Fruit fly (Drosophila melanogaster) whole organism, embryonic: ENCODE results near the gene CG12951.

ENCODE experiments used
- Aef1 ChIP-seq: fragments of 200-800 bp; sonication (Bioruptor generic); IDR thresholded peaks from 3 replicates; pipeline ENCODE4 v1.3.6; 2022; ENCODE audit warnings: missing biosample characterization, missing genetic modification characterization
- CG11695 ChIP-seq: fragments of 200-800 bp; sonication (Bioruptor generic); IDR thresholded peaks from 3 replicates; pipeline ENCODE4 v1.3.6; 2022; ENCODE audit warnings: missing biosample characterization, missing genetic modification characterization
- CG13424 ChIP-seq: fragments of 200-800 bp; sonication (Bioruptor generic); optimal IDR thresholded peaks from 2 replicates; lab custom pipeline; 2019; ENCODE audit warnings: missing biosample characterization, mild to moderate bottlenecking, missing genetic modification characterization, moderate library complexity
- CG17568 ChIP-seq: fragments of 200-800 bp; sonication (Bioruptor generic); optimal IDR thresholded peaks from 2 replicates; lab custom pipeline; 2018; ENCODE audit warnings: missing biosample characterization, mild to moderate bottlenecking, missing genetic modification characterization, moderate library complexity
- CG17912 ChIP-seq: fragments of 200-800 bp; sonication (Bioruptor generic); optimal IDR thresholded peaks from 2 replicates; lab custom pipeline; 2018; ENCODE audit warnings: missing biosample characterization, mild to moderate bottlenecking, missing genetic modification characterization
- CG18764 ChIP-seq: fragments of 200-800 bp; sonication (Bioruptor generic); optimal IDR thresholded peaks from 3 replicates; lab custom pipeline; 2016; ENCODE audit warnings: missing biosample characterization, missing genetic modification characterization
- CG2199 ChIP-seq: fragments of 200-800 bp; sonication (Bioruptor generic); IDR thresholded peaks from 3 replicates; pipeline ENCODE4 v1.3.6; 2022; ENCODE audit warnings: missing biosample characterization, missing genetic modification characterization
- CG2202 ChIP-seq: fragments of 200-800 bp; sonication (Bioruptor generic); optimal IDR thresholded peaks from 2 replicates; lab custom pipeline; 2018; ENCODE audit warnings: missing biosample characterization, mild to moderate bottlenecking, missing genetic modification characterization
- CG32772 ChIP-seq: fragments of 200-800 bp; sonication (Bioruptor generic); IDR thresholded peaks from 2 replicates; pipeline ENCODE4 v1.3.6; 2022; ENCODE audit warnings: missing biosample characterization, missing genetic modification characterization
- CG34422 ChIP-seq: fragments of 200-800 bp; sonication (Bioruptor generic); IDR thresholded peaks from 3 replicates; pipeline ENCODE4 v1.3.6; 2022; ENCODE audit warnings: missing biosample characterization, missing genetic modification characterization
- CG43689 ChIP-seq: fragments of 200-800 bp; sonication (Bioruptor generic); IDR thresholded peaks from 2 replicates; pipeline ENCODE4 v1.3.6; 2022; ENCODE audit warnings: missing biosample characterization, missing genetic modification characterization
- CG6254 ChIP-seq: fragments of 200-800 bp; sonication (Bioruptor generic); optimal IDR thresholded peaks from 3 replicates; lab custom pipeline; 2017; ENCODE audit warnings: mild to moderate bottlenecking, missing biosample characterization, missing genetic modification reagents, missing genetic modification characterization
- CG6683 ChIP-seq: fragments of 200-800 bp; sonication (Bioruptor generic); optimal IDR thresholded peaks from 2 replicates; lab custom pipeline; 2017; ENCODE audit warnings: missing biosample characterization, mild to moderate bottlenecking, missing genetic modification characterization, missing genetic modification reagents
- CG7745 ChIP-seq: fragments of 200-800 bp; sonication (Bioruptor generic); optimal IDR thresholded peaks from 2 replicates; lab custom pipeline; 2018; ENCODE audit warnings: missing biosample characterization, mild to moderate bottlenecking, missing genetic modification characterization, moderate library complexity
- CG9932 ChIP-seq: fragments of 200-800 bp; sonication (Bioruptor generic); IDR thresholded peaks from 2 replicates; pipeline ENCODE4 v1.3.6; 2022; ENCODE audit warnings: missing biosample characterization, missing genetic modification characterization
- Dad ChIP-seq: fragments of 200-800 bp; sonication (Bioruptor generic); optimal IDR thresholded peaks from 3 replicates; lab custom pipeline; 2016; ENCODE audit warnings: missing biosample characterization, missing genetic modification characterization
- Dref ChIP-seq: fragments of 200-800 bp; sonication (Bioruptor generic); IDR thresholded peaks from 2 replicates; pipeline ENCODE4 v1.3.6; 2022; ENCODE audit warnings: missing biosample characterization, missing genetic modification characterization
- Hey ChIP-seq: fragments of 200-800 bp; sonication (Bioruptor generic); optimal IDR thresholded peaks from 3 replicates; lab custom pipeline; 2018; ENCODE audit warnings: missing biosample characterization, mild to moderate bottlenecking, missing genetic modification characterization
- Hmr ChIP-seq: fragments of 200-800 bp; sonication (Bioruptor generic); optimal IDR thresholded peaks from 3 replicates; lab custom pipeline; 2017; ENCODE audit warnings: mild to moderate bottlenecking, missing biosample characterization, missing genetic modification reagents, missing genetic modification characterization
- Hr51 ChIP-seq, 2 experiments: fragments of 200-800 bp; sonication (Bioruptor generic); optimal IDR thresholded peaks; 2 replicates in 1 of 2; 3 replicates in 1 of 2; lab custom pipeline; 2016 to 2018; ENCODE audit warnings: missing biosample characterization in 2 of 2, missing genetic modification characterization in 2 of 2, mild to moderate bottlenecking in 1 of 2, moderate library complexity in 1 of 2
- Hr78 ChIP-seq, 2 experiments: fragments of 200-800 bp in 1 of 2; fragments of >200 bp in 1 of 2; sonication (Bioruptor generic) in 1 of 2; optimal IDR thresholded peaks; 2 replicates each; lab custom pipeline; 2017 to 2019; ENCODE audit warnings: missing biosample characterization in 2 of 2, missing genetic modification characterization in 2 of 2, mild to moderate bottlenecking in 1 of 2, moderate library complexity in 1 of 2
- Med ChIP-seq: fragments of 200-800 bp; sonication (Bioruptor generic); peaks from one replicate; lab custom pipeline; 2016; ENCODE audit warnings: missing biosample characterization, missing genetic modification characterization, mild to moderate bottlenecking, inconsistent platforms, moderate library complexity
- Pdp1 ChIP-seq, 2 experiments: fragments of 200-800 bp; sonication (Bioruptor generic); optimal IDR thresholded peaks; 3 replicates each; lab custom pipeline; 2016; ENCODE audit warnings: missing biosample characterization in 2 of 2, missing genetic modification characterization in 2 of 2, mild to moderate bottlenecking in 1 of 2, moderate library complexity in 1 of 2
- Ptx1 ChIP-seq: fragments of 200-800 bp; sonication (Bioruptor generic); IDR thresholded peaks from 2 replicates; pipeline ENCODE4 v1.3.6; 2022; ENCODE audit warnings: missing biosample characterization, missing genetic modification characterization
- Sin3A ChIP-seq: fragments of >200 bp; optimal IDR thresholded peaks from 2 replicates; lab custom pipeline; 2018
- Sry-δ ChIP-seq: fragments of 200-800 bp; sonication (Bioruptor generic); optimal IDR thresholded peaks from 2 replicates; lab custom pipeline; 2016; ENCODE audit warnings: missing biosample characterization, missing genetic modification characterization
- Tbp ChIP-seq: fragments of >200 bp; optimal IDR thresholded peaks from 2 replicates; lab custom pipeline; 2018; ENCODE audit warnings: missing biosample characterization, missing genetic modification characterization
- Trl ChIP-seq, 3 experiments: fragments of >200 bp in 2 of 3; fragments of 200-800 bp in 1 of 3; sonication (Bioruptor generic) in 1 of 3; optimal IDR thresholded peaks; 2 replicates in 1 of 3; 3 replicates in 2 of 3; lab custom pipeline; 2016 to 2017; ENCODE audit warnings: missing biosample characterization in 1 of 3, missing genetic modification characterization in 1 of 3
- YL-1 ChIP-seq: fragments of 200-800 bp; sonication (Bioruptor generic); optimal IDR thresholded peaks from 3 replicates; lab custom pipeline; 2017; ENCODE audit warnings: missing biosample characterization, mild to moderate bottlenecking, missing genetic modification characterization
- ara ChIP-seq: fragments of 200-800 bp; sonication (Bioruptor generic); IDR thresholded peaks from 2 replicates; pipeline ENCODE4 v1.3.6; 2022; ENCODE audit warnings: missing biosample characterization, missing genetic modification characterization
- br ChIP-seq: fragments of >200 bp; optimal IDR thresholded peaks from 2 replicates; lab custom pipeline; 2017
- cg ChIP-seq: fragments of 200-800 bp; sonication (Bioruptor generic); optimal IDR thresholded peaks from 3 replicates; lab custom pipeline; 2019; ENCODE audit warnings: missing biosample characterization, mild to moderate bottlenecking, missing genetic modification characterization, moderate library complexity
- fd96Cb ChIP-seq: fragments of 200-800 bp; sonication (Bioruptor generic); optimal IDR thresholded peaks from 2 replicates; lab custom pipeline; 2018; ENCODE audit warnings: missing biosample characterization, mild to moderate bottlenecking, missing genetic modification characterization, moderate library complexity
- ind ChIP-seq: fragments of 200-800 bp; sonication (Bioruptor generic); optimal IDR thresholded peaks from 3 replicates; lab custom pipeline; 2016; ENCODE audit warnings: missing biosample characterization, missing genetic modification characterization
- lbe ChIP-seq: fragments of 200-800 bp; sonication (Bioruptor generic); optimal IDR thresholded peaks from 2 replicates; lab custom pipeline; 2016; ENCODE audit warnings: missing biosample characterization, mild to moderate bottlenecking, missing genetic modification characterization
- lilli ChIP-seq: fragments of 200-800 bp; sonication (Bioruptor generic); optimal IDR thresholded peaks from 3 replicates; lab custom pipeline; 2016; ENCODE audit warnings: missing biosample characterization, missing genetic modification characterization
- otp ChIP-seq: fragments of 200-800 bp; sonication (Bioruptor generic); IDR thresholded peaks from 3 replicates; pipeline ENCODE4, ENCODE4 v1.3.6; 2022; ENCODE audit warnings: missing biosample characterization, missing genetic modification characterization
- salm ChIP-seq: fragments of 200-800 bp; sonication (Bioruptor generic); optimal IDR thresholded peaks from 2 replicates; lab custom pipeline; 2018; ENCODE audit warnings: missing biosample characterization, mild to moderate bottlenecking, missing genetic modification characterization
- sd ChIP-seq: fragments of 200-800 bp; sonication (Bioruptor generic); optimal IDR thresholded peaks from 3 replicates; lab custom pipeline; 2018; ENCODE audit warnings: missing biosample characterization, mild to moderate bottlenecking, missing genetic modification characterization, moderate library complexity
- sens ChIP-seq: fragments of 200-800 bp; sonication (Bioruptor generic); peaks from one replicate; lab custom pipeline; 2016; ENCODE audit warnings: missing biosample characterization, missing genetic modification characterization
- sens-2 ChIP-seq: fragments of 200-800 bp; sonication (Bioruptor generic); IDR thresholded peaks from 2 replicates; pipeline ENCODE4 v1.3.6; 2022; ENCODE audit warnings: missing biosample characterization, missing genetic modification characterization
- sna ChIP-seq: fragments of 200-800 bp; sonication (Bioruptor generic); IDR thresholded peaks from 2 replicates; pipeline ENCODE4 v1.3.6; 2022; ENCODE audit warnings: missing biosample characterization, missing genetic modification characterization; ENCODE audit not compliant: partially characterized antibody
- sob ChIP-seq: fragments of 200-800 bp; sonication (Bioruptor generic); IDR thresholded peaks from 2 replicates; pipeline ENCODE4 v1.3.6; 2022; ENCODE audit warnings: missing biosample characterization, missing genetic modification characterization
- sr ChIP-seq: fragments of 200-800 bp; sonication (Bioruptor generic); IDR thresholded peaks from 3 replicates; pipeline ENCODE4 v1.3.6; 2022; ENCODE audit warnings: missing biosample characterization, missing genetic modification characterization
- ttk ChIP-seq: fragments of 200-800 bp; sonication (Bioruptor generic); IDR thresholded peaks from 2 replicates; pipeline ENCODE4 v2.1.2; 2022; ENCODE audit warnings: missing biosample characterization, missing genetic modification characterization
- zen ChIP-seq: fragments of 200-800 bp; sonication (Bioruptor generic); optimal IDR thresholded peaks from 3 replicates; lab custom pipeline; 2018; ENCODE audit warnings: missing biosample characterization, mild to moderate bottlenecking, missing genetic modification characterization, moderate library complexity

The CG12951 gene

DNA sequence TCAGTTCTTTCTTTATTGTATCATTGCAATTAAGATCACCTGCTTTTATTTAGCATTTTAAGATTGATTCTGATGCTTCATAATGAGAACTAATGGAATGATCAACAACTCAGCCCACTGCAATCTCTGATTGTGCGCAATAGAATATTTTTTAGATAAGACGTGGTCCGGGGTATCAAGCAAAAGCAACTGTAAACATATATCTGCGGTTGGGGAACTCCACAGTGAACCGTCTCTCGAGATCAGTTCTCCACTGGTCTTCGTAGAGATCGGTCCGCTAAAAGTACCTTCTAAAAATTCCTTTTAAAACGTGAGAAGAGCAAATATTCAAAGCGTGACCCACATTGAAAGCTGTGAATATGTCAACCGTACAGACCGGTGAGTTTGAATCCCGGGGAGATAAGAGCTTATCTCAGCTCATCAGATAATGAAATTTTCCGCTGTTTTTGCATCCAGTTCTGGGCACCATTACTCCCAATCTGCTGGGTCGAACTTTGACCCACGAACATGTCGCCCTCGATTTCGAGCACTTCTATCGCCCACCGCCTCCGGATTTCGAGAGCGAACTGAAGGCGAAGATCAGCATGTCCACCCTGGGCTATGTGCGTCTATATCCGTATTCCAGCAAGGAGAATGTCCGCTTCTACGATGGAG, 33.1 kb upstream of the CG12951 start, which contains the start of gene CG18473:
TSS of gene CG18473 (plus strand) at position 240 of the 654 bp plus-strand sequence.
- TF ChIP-seq Ptx1 (GFP tag; lab: Robert Waterston, UW): no peak
- TF ChIP-seq CG9932 (GFP tag; lab: Robert Waterston, UW): no peak
- TF ChIP-seq Pdp1 (GFP tag; optimal IDR thresholded peaks at IDR 0.05; lab: Kevin White, UChicago): no peak
- peak; percentile 43; the same call in 1 of the 2 replicates for TF ChIP-seq sob (GFP tag; lab: Robert Waterston, UW)
- no peak for TF ChIP-seq sens-2 (GFP tag; lab: Robert Waterston, UW)
- TF ChIP-seq Hmr (GFP tag; lab: Kevin White, UChicago): no peak
- no peak for TF ChIP-seq CG2202 (tag; lab: Kevin White, UChicago)
- peak; percentile 10 for TF ChIP-seq Med (GFP tag; lab: Kevin White, UChicago)
- no peak for TF ChIP-seq CG18764 (GFP tag; lab: Kevin White, UChicago)
- TF ChIP-seq Hr78 (GFP tag; optimal IDR thresholded peaks at IDR 0.05; lab: Kevin White, UChicago): peak in 1 of 2 experiments; percentile 58
- TF ChIP-seq ind: no peak
- TF ChIP-seq ara: no peak
- no peak for TF ChIP-seq CG17568 (GFP tag; lab: Kevin White, UChicago)
- no peak for TF ChIP-seq Dref (GFP tag; lab: Robert Waterston, UW)
- TF ChIP-seq sna (GFP tag; lab: Robert Waterston, UW): no peak
- no peak for TF ChIP-seq Sry-δ
- no peak for TF ChIP-seq ttk (GFP tag; lab: Robert Waterston, UW)
- no peak for TF ChIP-seq sd (tag; lab: Kevin White, UChicago)

DNA sequence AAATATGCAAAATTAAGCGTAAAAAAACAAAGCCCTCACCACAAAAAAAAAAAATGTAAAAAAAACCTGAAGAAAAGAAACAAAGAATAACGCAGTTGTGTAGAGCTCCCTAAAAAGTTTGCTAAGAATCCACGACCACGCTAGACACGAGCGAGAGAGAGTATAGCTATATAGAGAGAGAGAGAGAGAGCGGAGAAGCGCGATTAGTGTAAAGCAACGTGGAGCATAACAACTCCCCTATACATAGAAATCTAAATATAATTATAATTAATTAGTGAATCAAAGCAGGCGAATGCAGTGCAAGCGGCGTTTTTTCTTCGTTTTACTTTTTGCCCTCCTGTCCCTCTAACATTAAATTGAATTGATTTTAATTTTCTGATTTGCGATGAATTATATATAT, 29.3 kb upstream of the CG12951 start:
- TF ChIP-seq CG11695 (GFP tag; lab: Robert Waterston, UW) (no peak), CG7745 (tag; lab: Kevin White, UChicago) (peak; percentile 70), Trl (optimal IDR thresholded peaks at IDR 0.05; lab: Kevin White, UChicago) (peak; percentile 40 to 78), Trl (GFP tag; optimal IDR thresholded peaks at IDR 0.05; lab: Kevin White, UChicago) (no peak), otp (no peak), CG2199 (peak; percentile 69; the same call in 1 of the 3 replicates)

DNA sequence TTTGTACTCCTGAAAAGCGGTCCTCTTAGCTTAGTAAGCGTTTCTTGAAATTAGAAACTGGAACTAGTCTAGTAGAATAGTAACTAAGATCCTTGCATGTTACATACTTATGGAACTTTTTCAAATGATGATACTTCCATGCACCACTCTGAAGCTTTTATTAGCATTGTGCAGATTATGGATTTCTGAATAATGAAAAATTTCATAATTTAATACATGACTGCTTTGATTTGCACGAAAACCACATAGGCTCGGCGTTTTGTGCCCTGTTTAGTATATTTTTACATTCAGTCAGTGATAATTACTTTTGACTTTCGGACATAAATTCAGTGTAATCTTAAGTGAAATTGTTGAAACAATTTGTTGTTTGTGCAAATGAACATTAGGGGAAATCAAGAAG, 25.1 kb upstream of the CG12951 start, which contains the start of gene CG43675:
TSS of gene CG43675 (plus strand) at position 301 of the 400 bp plus-strand sequence.
- TF ChIP-seq salm (tag; lab: Kevin White, UChicago) (no peak), fd96Cb (tag; lab: Kevin White, UChicago) (no peak), sens (GFP tag; lab: Kevin White, UChicago) (peak; percentile 40)

DNA sequence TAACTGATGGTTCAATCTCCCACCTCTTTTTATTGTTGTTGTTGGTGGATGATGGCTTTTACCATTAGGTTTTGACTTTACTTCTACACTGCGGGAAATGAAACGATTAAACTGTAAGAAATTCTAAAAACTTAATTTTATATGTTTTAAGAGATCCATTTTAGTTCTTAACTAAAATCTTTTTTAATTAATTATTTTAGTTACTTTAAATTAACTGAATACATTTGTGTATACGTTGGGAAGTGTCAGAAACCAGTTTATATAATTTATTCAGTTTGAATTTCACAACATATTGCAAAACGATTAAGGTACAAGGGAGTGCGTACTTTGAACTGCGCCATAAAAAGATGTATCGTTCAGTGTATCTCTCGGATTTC, 23.1 kb upstream of the CG12951 start:
- TF ChIP-seq cg: no peak
- no peak for TF ChIP-seq br (lab: Kevin White, UChicago)
- no peak for TF ChIP-seq sr (GFP tag; lab: Robert Waterston, UW)
- TF ChIP-seq CG17912 (GFP tag; lab: Kevin White, UChicago): no peak
- no peak for TF ChIP-seq Sin3A (lab: Kevin White, UChicago)
- TF ChIP-seq Aef1 (GFP tag; lab: Robert Waterston, UW): no peak
- no peak for TF ChIP-seq CG43689 (GFP tag; lab: Robert Waterston, UW)
- TF ChIP-seq Tbp (GFP tag; lab: Kevin White, UChicago): no peak
- TF ChIP-seq CG6254 (GFP tag; lab: Kevin White, UChicago): peak; percentile 80
- TF ChIP-seq CG6683: peak; percentile 63
- peak; percentile 90 for TF ChIP-seq CG13424
- peak; percentile 72 for TF ChIP-seq zen (tag; lab: Kevin White, UChicago)
- no peak for TF ChIP-seq CG34422 (GFP tag; lab: Robert Waterston, UW)
- TF ChIP-seq lilli (GFP tag; lab: Kevin White, UChicago): peak; percentile 62
- TF ChIP-seq CG32772 (GFP tag; lab: Robert Waterston, UW): no peak
- TF ChIP-seq Dref (GFP tag; lab: Robert Waterston, UW): no peak
- TF ChIP-seq Dad (GFP tag; lab: Kevin White, UChicago): no peak
- TF ChIP-seq YL-1: peak; percentile 47
- TF ChIP-seq lbe (GFP tag; lab: Kevin White, UChicago): peak; percentile 70
- TF ChIP-seq Hey (tag; lab: Kevin White, UChicago): no peak
- TF ChIP-seq Hr51 (GFP tag; optimal IDR thresholded peaks at IDR 0.05; lab: Kevin White, UChicago): peak; percentile 42 to 95
